Worm (Caenorhabditis elegans) whole organism, L4/young adult: ENCODE data around the gene F14D7.12.

Experiments used
- W03F9.2 ChIP-seq: fragments of 150-350 bp; optimal IDR thresholded peaks from 2 replicates; lab custom pipeline; 2014; ENCODE audit warnings: missing biosample characterization, missing genetic modification characterization
- him-1 ChIP-seq: sonication (generic microtip); optimal IDR thresholded peaks from 2 replicates; lab custom pipeline; 2016; ENCODE audit warnings: missing genotype, missing genetic modification reagents, missing genetic modification characterization, missing compliant biosample characterization

DNA sequence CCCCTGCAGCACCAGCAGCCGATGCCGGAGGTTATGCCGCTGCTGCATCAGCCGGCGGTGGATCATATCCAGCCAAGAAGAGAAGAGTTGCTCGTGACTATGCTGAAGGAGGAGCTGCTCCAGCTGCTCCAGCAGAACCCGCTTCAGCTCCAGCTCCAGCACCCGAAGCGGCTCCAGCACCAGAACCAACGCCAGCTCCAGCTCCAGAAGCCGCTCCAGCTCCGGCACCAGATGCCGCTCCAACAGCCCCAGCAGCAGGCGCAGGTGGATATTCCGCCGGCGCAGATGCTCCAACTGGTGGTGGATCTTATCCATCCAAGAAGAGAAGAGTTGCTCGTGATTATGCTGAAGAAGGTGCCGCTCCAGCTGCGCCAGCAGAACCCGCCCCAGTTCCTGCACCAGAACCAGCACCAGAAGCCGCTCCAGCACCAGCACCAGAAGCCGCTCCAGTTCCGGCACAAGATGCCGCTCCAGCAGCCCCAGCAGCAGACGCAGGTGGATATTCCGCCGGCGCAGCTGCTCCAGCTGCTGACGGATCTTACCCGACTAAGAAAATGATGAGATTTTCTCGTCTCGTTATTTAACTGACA is 21.0 kb downstream of the F14D7.12 start:
- TF ChIP-seq him-1 (tag; lab: Kevin White, UChicago) (no peak), W03F9.2 (no peak)
